5 worm cellular contexts compared by ENCODE assay signal in genomic region chrV:11403059-11403458, ce11.
A peak's percentile ranks its signal among the peaks of the same experiment; 100 is the strongest.
TF ChIP-seq lines count a peak whose summit lies in the region.

No protein-coding gene starts in this region.

TF ChIP-seq in whole organism, L1 larva, 84 proteins besides CTCF, POLR2A, EP300 and RAD21:
- TF ChIP-seq egl-13 (tag; optimal IDR thresholded peaks at IDR 0.05; lab: Kevin White, UChicago): no peak
- TF ChIP-seq sup-37 (GFP tag; optimal IDR thresholded peaks at IDR 0.05; lab: Kevin White, UChicago): no peak
- TF ChIP-seq tlp-1 (tag; optimal IDR thresholded peaks at IDR 0.05; lab: Kevin White, UChicago): peak; percentile 82
- TF ChIP-seq pqm-1 (tag; optimal IDR thresholded peaks at IDR 0.05; lab: Kevin White, UChicago): peak; percentile 74
- TF ChIP-seq elt-2 (tag; optimal IDR thresholded peaks at IDR 0.05; lab: Kevin White, UChicago): peak; percentile 92
- no peak for TF ChIP-seq xbp-1 (tag; optimal IDR thresholded peaks at IDR 0.05; lab: Kevin White, UChicago)
- TF ChIP-seq jun-1 (tag; optimal IDR thresholded peaks at IDR 0.05; lab: Kevin White, UChicago): no peak
- no peak for TF ChIP-seq mep-1 (tag; optimal IDR thresholded peaks at IDR 0.05; lab: Kevin White, UChicago)
TF ChIP-seq in whole organism, L1 larva: peak in this region for 3.

TF ChIP-seq in whole organism, L2 larva, 48 proteins besides CTCF, POLR2A, EP300 and RAD21:
- TF ChIP-seq zag-1 (tag; optimal IDR thresholded peaks at IDR 0.05; lab: Kevin White, UChicago) (no peak), ZK546.5 (tag; optimal IDR thresholded peaks at IDR 0.05; lab: Kevin White, UChicago) (no peak), sma-3 (GFP tag; optimal IDR thresholded peaks at IDR 0.05; lab: Kevin White, UChicago) (no peak), sma-9 (GFP tag; optimal IDR thresholded peaks at IDR 0.05; lab: Kevin White, UChicago) (peak; percentile 24), sma-9 (tag; optimal IDR thresholded peaks at IDR 0.05; lab: Kevin White, UChicago) (no peak), F13H6.1 (tag; optimal IDR thresholded peaks at IDR 0.05; lab: Kevin White, UChicago) (no peak), fos-1 (tag; optimal IDR thresholded peaks at IDR 0.05; lab: Kevin White, UChicago) (peak; percentile 71)

TF ChIP-seq in whole organism, L3 larva, 47 proteins besides CTCF, POLR2A, EP300 and RAD21:
- TF ChIP-seq daf-12 (tag; optimal IDR thresholded peaks at IDR 0.05; lab: Kevin White, UChicago): no peak
- peak; percentile 76 for TF ChIP-seq pqm-1 (tag; optimal IDR thresholded peaks at IDR 0.05; lab: Kevin White, UChicago)
- TF ChIP-seq hmg-11 (tag; optimal IDR thresholded peaks at IDR 0.05; lab: Kevin White, UChicago): no peak
- TF ChIP-seq sea-2 (GFP tag; optimal IDR thresholded peaks at IDR 0.05; lab: Kevin White, UChicago): no peak
- peak; percentile 81 for TF ChIP-seq elt-2 (tag; optimal IDR thresholded peaks at IDR 0.05; lab: Kevin White, UChicago)
- TF ChIP-seq tbx-2 (tag; optimal IDR thresholded peaks at IDR 0.05; lab: Kevin White, UChicago): no peak
- no peak for TF ChIP-seq ZK546.5 (tag; optimal IDR thresholded peaks at IDR 0.05; lab: Kevin White, UChicago)

TF ChIP-seq in whole organism, L4 larva, 104 proteins besides CTCF, POLR2A, EP300 and RAD21:
- TF ChIP-seq daf-16 (GFP tag; optimal IDR thresholded peaks at IDR 0.05; lab: Kevin White, UChicago) (no peak), daf-16 (tag; optimal IDR thresholded peaks at IDR 0.05; lab: Kevin White, UChicago) (peak; percentile 50), rbr-2 (tag; optimal IDR thresholded peaks at IDR 0.05; lab: Kevin White, UChicago) (no peak), pqm-1 (tag; optimal IDR thresholded peaks at IDR 0.05; lab: Kevin White, UChicago) (peak; percentile 34), mxl-3 (GFP tag; optimal IDR thresholded peaks at IDR 0.05; lab: Kevin White, UChicago) (peak; percentile 21), ceh-44 (GFP tag; IDR thresholded peaks at IDR 0.05; lab: Robert Waterston, UW) (no peak)

TF ChIP-seq in whole organism, late embryonic, 69 proteins besides CTCF, POLR2A, EP300 and RAD21:
- no peak for TF ChIP-seq ceh-2 (tag; optimal IDR thresholded peaks at IDR 0.05; lab: Kevin White, UChicago)
- no peak for TF ChIP-seq odd-2 (tag; optimal IDR thresholded peaks at IDR 0.05; lab: Kevin White, UChicago)
- no peak for TF ChIP-seq pax-1 (tag; optimal IDR thresholded peaks at IDR 0.05; lab: Kevin White, UChicago)
- peak; percentile 90 for TF ChIP-seq elt-2 (tag; optimal IDR thresholded peaks at IDR 0.05; lab: Kevin White, UChicago)
- no peak for TF ChIP-seq ceh-18 (tag; optimal IDR thresholded peaks at IDR 0.05; lab: Kevin White, UChicago)
TF ChIP-seq in whole organism, late embryonic: peak in this region for 1.

Comparison
In these comparisons a context has a peak if more than half of its experiments do, and no peak if none do; other contexts are left out.
1. Of the 29 proteins assayed by ChIP-seq in both whole organism, L4 larva and whole organism, L1 larva: peak only in whole organism, L4 larva: none; only in whole organism, L1 larva: none; in both: pqm-1; in neither: 28.